Fruit fly (Drosophila melanogaster) whole organism, embryonic: ENCODE data around the gene Ubi-p63E.

ENCODE experiments used
- CG10321 ChIP-seq: fragments of 200-800 bp; sonication (Bioruptor generic); IDR thresholded peaks from 2 replicates; pipeline ENCODE4 v1.3.6; 2022; ENCODE audit warnings: missing biosample characterization, missing genetic modification characterization
- CG11247 ChIP-seq: fragments of 200-800 bp; sonication (Bioruptor generic); IDR thresholded peaks from 2 replicates; pipeline ENCODE4 v1.3.6; 2022; ENCODE audit warnings: missing biosample characterization, missing genetic modification characterization
- CG12391 ChIP-seq: fragments of 200-800 bp; sonication (Bioruptor generic); optimal IDR thresholded peaks from 3 replicates; lab custom pipeline; 2018; ENCODE audit warnings: missing biosample characterization, mild to moderate bottlenecking, missing genetic modification characterization, moderate library complexity
- CG14441 ChIP-seq: fragments of 200-800 bp; sonication (Bioruptor generic); IDR thresholded peaks from 2 replicates; pipeline ENCODE4 v1.3.6; 2022; ENCODE audit warnings: missing biosample characterization, missing genetic modification characterization
- CG17328 ChIP-seq: fragments of 200-800 bp; sonication (Bioruptor generic); IDR thresholded peaks from 2 replicates; pipeline ENCODE4 v1.3.6; 2022; ENCODE audit warnings: missing biosample characterization, missing genetic modification characterization
- CG18619 ChIP-seq: fragments of 200-800 bp; sonication (Bioruptor generic); optimal IDR thresholded peaks from 3 replicates; lab custom pipeline; 2017; ENCODE audit warnings: missing biosample characterization, mild to moderate bottlenecking, missing genetic modification characterization
- CG8290 ChIP-seq, 3 experiments: fragments of 200-800 bp; sonication (Bioruptor generic); optimal IDR thresholded peaks; 2 replicates each; lab custom pipeline; 2016 to 2019; ENCODE audit warnings: missing biosample characterization in 3 of 3, missing genetic modification characterization in 3 of 3, mild to moderate bottlenecking in 2 of 3, moderate library complexity in 1 of 3
- Dek ChIP-seq: fragments of 200-800 bp; sonication (Bioruptor generic); optimal IDR thresholded peaks from 3 replicates; lab custom pipeline; 2019; ENCODE audit warnings: missing biosample characterization, mild to moderate bottlenecking, missing genetic modification characterization, moderate library complexity
- Lpt ChIP-seq: fragments of >200 bp; optimal IDR thresholded peaks from 2 replicates; lab custom pipeline; 2018; ENCODE audit warnings: missing biosample characterization, missing genetic modification characterization
- Ssrp ChIP-seq: fragments of 200-800 bp; sonication (Bioruptor generic); optimal IDR thresholded peaks from 2 replicates; lab custom pipeline; 2018; ENCODE audit warnings: missing biosample characterization, mild to moderate bottlenecking, missing genetic modification characterization, moderate library complexity
- Vsx1 ChIP-seq: fragments of 200-800 bp; sonication (Bioruptor generic); optimal IDR thresholded peaks from 2 replicates; lab custom pipeline; 2017; ENCODE audit warnings: missing biosample characterization, mild to moderate bottlenecking, missing genetic modification characterization, missing genetic modification reagents
- al ChIP-seq: fragments of 200-800 bp; sonication (Bioruptor generic); IDR thresholded peaks from 2 replicates; pipeline ENCODE4 v1.3.6; 2022; ENCODE audit warnings: missing biosample characterization, missing genetic modification characterization
- bab2 ChIP-seq: fragments of 200-800 bp; sonication (Bioruptor generic); optimal IDR thresholded peaks from 2 replicates; lab custom pipeline; 2016; ENCODE audit warnings: missing biosample characterization, missing genetic modification characterization
- pita ChIP-seq: fragments of 200-800 bp; sonication (Bioruptor generic); optimal IDR thresholded peaks from 2 replicates; lab custom pipeline; 2017; ENCODE audit warnings: missing biosample characterization, mild to moderate bottlenecking, missing genetic modification characterization

dm6 chr3L:3932742-3933289, 29.8 kb upstream of the Ubi-p63E start:
- TF ChIP-seq Lpt = no peak
- TF ChIP-seq bab2 (GFP tag; lab: Kevin White, UChicago) = no peak
- TF ChIP-seq CG14441 = no peak
- no peak for TF ChIP-seq CG17328 (GFP tag; lab: Robert Waterston, UW)
- TF ChIP-seq CG8290 (GFP tag; optimal IDR thresholded peaks at IDR 0.05; lab: Kevin White, UChicago) = no peak
- TF ChIP-seq CG8290 (tag; optimal IDR thresholded peaks at IDR 0.05; lab: Kevin White, UChicago) = peak in 1 of 2 experiments; percentile 81
- TF ChIP-seq CG10321 (GFP tag; lab: Robert Waterston, UW) = no peak
- no peak for TF ChIP-seq Ssrp
- TF ChIP-seq pita (GFP tag; lab: Kevin White, UChicago) = no peak
- TF ChIP-seq CG18619 (GFP tag; lab: Kevin White, UChicago) = peak; percentile 16
- peak; percentile 17 for TF ChIP-seq Vsx1 (GFP tag; lab: Kevin White, UChicago)
- TF ChIP-seq CG12391 (tag; lab: Kevin White, UChicago) = no peak
- TF ChIP-seq CG11247 = no peak
- TF ChIP-seq al = no peak
- no peak for TF ChIP-seq Dek
